Worm (Caenorhabditis elegans): ENCODE data around the gene twk-35.

twk-35 gene

DNA sequence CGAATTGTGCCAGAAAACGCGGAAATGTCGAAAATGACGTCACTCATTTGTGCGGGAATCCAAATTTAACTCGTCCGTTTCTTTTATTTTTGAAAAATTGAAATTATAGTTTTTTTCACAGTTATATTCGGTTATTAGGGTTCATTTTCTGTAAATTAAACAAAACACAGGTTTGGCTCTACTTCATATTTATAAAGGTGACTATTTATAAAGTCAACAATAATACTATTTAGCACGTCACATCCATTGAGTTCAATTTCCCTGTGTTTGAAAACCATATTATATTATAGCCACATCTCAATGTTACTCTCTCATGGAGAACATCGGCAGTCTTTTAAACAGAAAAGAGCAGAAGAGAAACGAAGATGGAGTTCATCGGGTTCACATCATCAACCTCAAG, at the start of gene twk-35:
twk-35 (plus strand) TSS at position 301 of the 400 bp plus-strand sequence.
- TF ChIP-seq egl-5 (tag; optimal IDR thresholded peaks at IDR 0.05) = no peak
- no peak for TF ChIP-seq fkh-10 (GFP tag; optimal IDR thresholded peaks at IDR 0.05)
- no peak for TF ChIP-seq ceh-16 (tag; optimal IDR thresholded peaks at IDR 0.05)
- TF ChIP-seq pha-4 (tag; optimal IDR thresholded peaks at IDR 0.05) = no peak
- no peak for TF ChIP-seq nhr-11 (tag; optimal IDR thresholded peaks at IDR 0.05)
- no peak for TF ChIP-seq nhr-28 (tag; optimal IDR thresholded peaks at IDR 0.05)
- TF ChIP-seq ztf-4 (tag; optimal IDR thresholded peaks at IDR 0.05) = no peak

DNA sequence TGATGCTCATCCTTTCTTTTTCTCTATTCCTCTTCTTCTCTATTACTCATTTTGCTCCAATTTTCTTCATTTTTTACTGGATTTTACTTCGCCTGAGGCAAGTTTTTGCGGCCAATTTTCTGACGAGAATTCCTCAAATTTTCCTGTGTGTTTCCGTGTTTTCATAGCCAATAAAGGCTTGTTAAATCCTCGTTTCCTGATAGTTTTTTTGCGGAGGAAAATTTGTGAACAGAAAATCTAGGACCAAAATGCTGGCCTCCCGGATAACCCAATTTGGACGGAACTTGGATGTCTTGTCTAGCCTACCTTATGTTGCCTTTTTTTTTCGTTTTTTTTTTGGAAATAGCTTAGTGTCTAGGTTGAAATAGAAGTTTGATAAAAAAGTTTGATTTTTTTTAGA, 49.1 kb upstream of the twk-35 start:
- TF ChIP-seq ceh-9 (tag; optimal IDR thresholded peaks at IDR 0.05) (no peak), hmg-11 (tag; optimal IDR thresholded peaks at IDR 0.05) (no peak), elt-1 (tag; optimal IDR thresholded peaks at IDR 0.05) (no peak), fkh-10 (GFP tag; optimal IDR thresholded peaks at IDR 0.05) (no peak), nhr-23 (tag; optimal IDR thresholded peaks at IDR 0.05) (no peak), egl-27 (tag; optimal IDR thresholded peaks at IDR 0.05) (no peak), unc-62 (GFP tag; optimal IDR thresholded peaks at IDR 0.05) (no peak), ceh-16 (tag; optimal IDR thresholded peaks at IDR 0.05) (no peak), sea-2 (GFP tag; optimal IDR thresholded peaks at IDR 0.05) (no peak), aly-2 (tag; optimal IDR thresholded peaks at IDR 0.05) (no peak), ceh-82 (tag; optimal IDR thresholded peaks at IDR 0.05) (no peak), snpc-4 (tag; optimal IDR thresholded peaks at IDR 0.05) (no peak), ztf-11 (tag; optimal IDR thresholded peaks at IDR 0.05) (no peak), ztf-4 (tag; optimal IDR thresholded peaks at IDR 0.05) (no peak), nhr-237 (tag; optimal IDR thresholded peaks at IDR 0.05) (no peak), unc-39 (tag; optimal IDR thresholded peaks at IDR 0.05) (no peak)

DNA sequence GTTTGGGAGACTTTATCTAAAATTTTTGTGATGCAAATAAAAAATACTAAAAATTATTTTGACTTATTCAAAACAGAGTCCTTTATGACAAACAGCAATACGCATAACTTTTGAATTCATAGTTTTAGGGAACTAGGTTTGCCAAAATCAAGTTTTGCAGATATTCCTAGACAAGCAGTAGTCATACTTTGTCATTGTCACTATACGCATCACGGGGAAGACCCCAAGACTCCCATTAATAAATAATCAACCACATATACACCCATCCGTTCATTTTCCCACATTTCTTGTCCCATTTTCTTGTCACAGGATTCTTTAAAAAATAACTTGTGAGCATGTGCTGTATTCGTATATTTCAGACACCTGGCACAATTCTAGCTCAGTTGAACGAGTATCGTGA, 48.4 kb upstream of the twk-35 start, which contains the start of gene Y44A6D.7:
Y44A6D.7 (plus strand) TSS at position 301 of the 400 bp plus-strand sequence.
- no peak for TF ChIP-seq R02D3.7 (tag; optimal IDR thresholded peaks at IDR 0.05)
- TF ChIP-seq unc-62 (GFP tag; optimal IDR thresholded peaks at IDR 0.05) = no peak
- no peak for TF ChIP-seq pqm-1 (tag; optimal IDR thresholded peaks at IDR 0.05)
- no peak for TF ChIP-seq ama-1 (optimal IDR thresholded peaks at IDR 0.05)
- no peak for TF ChIP-seq ceh-28 (tag; optimal IDR thresholded peaks at IDR 0.05)
- TF ChIP-seq ZK546.5 (tag; optimal IDR thresholded peaks at IDR 0.05) = no peak
- TF ChIP-seq nhr-11 (tag; optimal IDR thresholded peaks at IDR 0.05) = no peak
- TF ChIP-seq fkh-10 (GFP tag; optimal IDR thresholded peaks at IDR 0.05) = no peak
- TF ChIP-seq nhr-237 (tag; optimal IDR thresholded peaks at IDR 0.05) = no peak
- no peak for TF ChIP-seq nhr-12 (tag; optimal IDR thresholded peaks at IDR 0.05)
- no peak for TF ChIP-seq egl-27 (tag; optimal IDR thresholded peaks at IDR 0.05)
- no peak for TF ChIP-seq snpc-4 (tag; optimal IDR thresholded peaks at IDR 0.05)
- TF ChIP-seq mdl-1 (tag; optimal IDR thresholded peaks at IDR 0.05) = no peak
- no peak for TF ChIP-seq pha-4 (tag; optimal IDR thresholded peaks at IDR 0.05)
- TF ChIP-seq elt-1 (tag; optimal IDR thresholded peaks at IDR 0.05) = no peak
- no peak for TF ChIP-seq nhr-28 (tag; optimal IDR thresholded peaks at IDR 0.05)
- no peak for TF ChIP-seq daf-12 (tag; optimal IDR thresholded peaks at IDR 0.05)
- no peak for TF ChIP-seq lsy-12 (tag; optimal IDR thresholded peaks at IDR 0.05)

DNA sequence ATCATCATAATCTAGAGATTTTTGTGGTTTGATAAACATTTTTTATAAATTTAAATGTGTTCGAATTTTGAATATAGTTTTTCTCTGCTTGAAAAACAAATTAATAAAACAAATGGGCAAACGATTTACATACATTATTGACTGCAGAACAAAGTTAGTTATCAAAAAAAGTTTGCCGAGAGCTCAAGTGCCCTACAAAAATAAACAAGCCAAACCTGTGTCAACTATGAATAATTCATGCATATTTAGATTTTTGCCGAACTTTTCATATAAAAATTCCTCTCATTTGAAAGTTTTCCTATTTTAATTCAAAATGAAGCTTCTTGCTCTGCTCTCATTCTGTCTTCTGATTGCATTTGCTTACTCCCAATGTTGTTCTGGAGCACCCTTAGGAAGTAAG, 46.9 kb upstream of the twk-35 start, which contains the start of gene sshk-1:
sshk-1 (plus strand) TSS at position 301 of the 400 bp plus-strand sequence.
- TF ChIP-seq nhr-67 (tag; optimal IDR thresholded peaks at IDR 0.05) (no peak), nhr-237 (tag; optimal IDR thresholded peaks at IDR 0.05) (no peak), snpc-4 (tag; optimal IDR thresholded peaks at IDR 0.05) (no peak), nhr-23 (tag; optimal IDR thresholded peaks at IDR 0.05) (no peak), ceh-9 (tag; optimal IDR thresholded peaks at IDR 0.05) (no peak), ztf-4 (tag; optimal IDR thresholded peaks at IDR 0.05) (no peak), skn-1 (tag; optimal IDR thresholded peaks at IDR 0.05) (no peak), nhr-77 (tag; optimal IDR thresholded peaks at IDR 0.05) (no peak)

DNA sequence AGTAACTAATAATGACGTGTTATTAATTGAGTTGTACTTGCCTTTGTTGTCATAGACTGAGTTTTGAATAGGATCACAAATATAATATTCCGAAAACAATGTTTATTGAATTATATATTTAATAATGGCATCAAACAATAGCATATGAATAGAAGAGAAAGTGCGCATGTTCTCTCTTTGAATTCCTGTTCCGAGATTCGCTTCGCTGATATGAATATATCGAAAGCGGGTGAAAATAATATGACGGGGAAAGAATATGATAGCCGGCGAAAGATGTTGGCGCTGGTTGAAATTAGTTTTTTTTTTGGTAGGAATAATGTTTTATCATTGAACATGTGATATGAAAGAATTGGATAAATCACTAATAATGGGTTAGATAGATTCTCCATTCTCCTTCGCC, 42.7 kb upstream of the twk-35 start, which contains the start of gene T03D8.6:
T03D8.6 (minus strand) TSS at position 298 of the 400 bp plus-strand sequence.
- TF ChIP-seq ama-1 (optimal IDR thresholded peaks at IDR 0.05) (no peak), hmg-11 (tag; optimal IDR thresholded peaks at IDR 0.05) (no peak), egl-27 (tag; optimal IDR thresholded peaks at IDR 0.05) (no peak), sea-2 (GFP tag; optimal IDR thresholded peaks at IDR 0.05) (no peak), nhr-28 (tag; optimal IDR thresholded peaks at IDR 0.05) (no peak), nhr-43 (tag; optimal IDR thresholded peaks at IDR 0.05; ENCODE audit: poor library complexity, severe bottlenecking) (no peak), elt-1 (tag; optimal IDR thresholded peaks at IDR 0.05) (no peak), ceh-9 (tag; optimal IDR thresholded peaks at IDR 0.05) (no peak), tbx-2 (tag; optimal IDR thresholded peaks at IDR 0.05) (no peak)

Data from whole organism, L3 larva.